Worm (Caenorhabditis elegans) whole organism, mixed stage, embryonic: ENCODE data around the gene mcu-1.

ENCODE experiments used
- M03D4.4 ChIP-seq: sonication (generic microtip); optimal IDR thresholded peaks from 2 replicates; lab custom pipeline; 2017; ENCODE audit warnings: mild to moderate bottlenecking, missing genetic modification characterization, missing compliant biosample characterization
- bed-3 ChIP-seq: fragments of 200-800 bp; sonication (Bioruptor generic); optimal IDR thresholded peaks from 3 replicates; lab custom pipeline; 2018; ENCODE audit warnings: mild to moderate bottlenecking, missing genetic modification characterization, moderate library complexity, missing compliant biosample characterization
- blmp-1 ChIP-seq: fragments of 150-350 bp; optimal IDR thresholded peaks from 2 replicates; lab custom pipeline; 2014; ENCODE audit warnings: missing biosample characterization, missing genetic modification characterization
- ceh-39 ChIP-seq: fragments of 150-350 bp; optimal IDR thresholded peaks from 2 replicates; lab custom pipeline; 2014; ENCODE audit warnings: missing biosample characterization, missing genetic modification characterization
- ceh-43 ChIP-seq: fragments of 200-800 bp; sonication (Bioruptor generic); optimal IDR thresholded peaks from 2 replicates; lab custom pipeline; 2018; ENCODE audit warnings: mild to moderate bottlenecking, missing genetic modification characterization, moderate library complexity, missing compliant biosample characterization
- ceh-83 ChIP-seq: fragments of 200-800 bp; sonication (Bioruptor generic); optimal IDR thresholded peaks from 2 replicates; lab custom pipeline; 2018; ENCODE audit warnings: mild to moderate bottlenecking, missing genetic modification characterization, missing compliant biosample characterization
- ces-1 ChIP-seq: fragments of 150-350 bp; optimal IDR thresholded peaks from 2 replicates; lab custom pipeline; 2014; ENCODE audit warnings: missing biosample characterization, missing genetic modification reagents, missing genetic modification characterization
- cnd-1 ChIP-seq: fragments of 200-800 bp; sonication (Bioruptor generic); optimal IDR thresholded peaks from 2 replicates; lab custom pipeline; 2018; ENCODE audit warnings: mild to moderate bottlenecking, missing genetic modification characterization, missing compliant biosample characterization
- drap-1 ChIP-seq: fragments of 200-800 bp; sonication (Bioruptor generic); optimal IDR thresholded peaks from 3 replicates; lab custom pipeline; 2018; ENCODE audit warnings: mild to moderate bottlenecking, missing genetic modification characterization, missing compliant biosample characterization
- elt-1 ChIP-seq: sonication (generic microtip); optimal IDR thresholded peaks from 2 replicates; lab custom pipeline; 2017; ENCODE audit warnings: missing genetic modification characterization, mild to moderate bottlenecking, missing compliant biosample characterization, antibody characterized with exemption, moderate library complexity, borderline replicate concordance; ENCODE audit not compliant: insufficient read depth
- elt-3 ChIP-seq: fragments of 150-350 bp; optimal IDR thresholded peaks from 2 replicates; lab custom pipeline; 2014; ENCODE audit warnings: missing biosample characterization, missing genetic modification characterization
- flh-1 ChIP-seq: fragments of 200-800 bp; sonication (Bioruptor generic); optimal IDR thresholded peaks from 2 replicates; lab custom pipeline; 2018; ENCODE audit warnings: mild to moderate bottlenecking, missing genetic modification characterization, moderate library complexity, missing compliant biosample characterization
- ham-2 ChIP-seq: fragments of 200-800 bp; sonication (Bioruptor generic); optimal IDR thresholded peaks from 2 replicates; lab custom pipeline; 2018; ENCODE audit warnings: mild to moderate bottlenecking, missing genetic modification characterization, missing compliant biosample characterization
- hlh-1 ChIP-seq: fragments of 150-350 bp; optimal IDR thresholded peaks from 2 replicates; lab custom pipeline; 2014; ENCODE audit warnings: missing biosample characterization, missing genetic modification reagents, missing genetic modification characterization
- lin-13 ChIP-seq: fragments of 150-350 bp; optimal IDR thresholded peaks from 2 replicates; lab custom pipeline; 2014; ENCODE audit warnings: missing biosample characterization, missing genetic modification characterization
- lin-32 ChIP-seq: fragments of 200-800 bp; sonication (Bioruptor generic); optimal IDR thresholded peaks from 2 replicates; lab custom pipeline; 2018; ENCODE audit warnings: mild to moderate bottlenecking, missing genetic modification characterization, missing compliant biosample characterization
- lsy-2 ChIP-seq: fragments of 150-350 bp; optimal IDR thresholded peaks from 2 replicates; lab custom pipeline; 2014; ENCODE audit warnings: missing biosample characterization, missing genetic modification characterization
- mab-5 ChIP-seq: fragments of 150-350 bp; optimal IDR thresholded peaks from 2 replicates; lab custom pipeline; 2014; ENCODE audit warnings: missing biosample characterization, missing genetic modification characterization
- mep-1 ChIP-seq: fragments of 150-350 bp; optimal IDR thresholded peaks from 2 replicates; lab custom pipeline; 2017; ENCODE audit warnings: missing biosample characterization, missing genetic modification reagents, missing genetic modification characterization, inconsistent platforms
- mls-2 ChIP-seq: sonication (generic microtip); optimal IDR thresholded peaks from 2 replicates; lab custom pipeline; 2016; ENCODE audit warnings: mild to moderate bottlenecking, missing genetic modification characterization, moderate library complexity, missing compliant biosample characterization
- nhr-12 ChIP-seq: fragments of 150-350 bp; optimal IDR thresholded peaks from 2 replicates; lab custom pipeline; 2014; ENCODE audit warnings: missing biosample characterization, missing genetic modification characterization
- nhr-2 ChIP-seq: fragments of 150-350 bp; optimal IDR thresholded peaks from 2 replicates; lab custom pipeline; 2014; ENCODE audit warnings: missing biosample characterization, missing genetic modification characterization
- nhr-237 ChIP-seq: fragments of 150-350 bp; optimal IDR thresholded peaks from 2 replicates; lab custom pipeline; 2014; ENCODE audit warnings: missing biosample characterization, missing genetic modification characterization
- nhr-28 ChIP-seq: fragments of 150-350 bp; optimal IDR thresholded peaks from 2 replicates; lab custom pipeline; 2014; ENCODE audit warnings: missing biosample characterization, missing genetic modification characterization
- nhr-76 ChIP-seq: sonication (generic microtip); optimal IDR thresholded peaks from 2 replicates; lab custom pipeline; 2017; ENCODE audit warnings: missing biosample characterization, missing genetic modification characterization
- pha-4 ChIP-seq: fragments of 150-350 bp; optimal IDR thresholded peaks from 2 replicates; lab custom pipeline; 2018; ENCODE audit warnings: missing biosample characterization, missing genetic modification reagents, missing genetic modification characterization
- sem-2 ChIP-seq: fragments of 200-800 bp; sonication (Bioruptor generic); optimal IDR thresholded peaks from 2 replicates; lab custom pipeline; 2018; ENCODE audit warnings: mild to moderate bottlenecking, missing genetic modification characterization, missing compliant biosample characterization
- snpc-4 ChIP-seq: fragments of 150-350 bp; optimal IDR thresholded peaks from 2 replicates; lab custom pipeline; 2014; ENCODE audit warnings: missing biosample characterization, missing genetic modification characterization
- sptf-1 ChIP-seq: sonication (generic microtip); optimal IDR thresholded peaks from 2 replicates; lab custom pipeline; 2017; ENCODE audit warnings: mild to moderate bottlenecking, missing genetic modification characterization, moderate library complexity, missing compliant biosample characterization
- tbx-8 ChIP-seq: fragments of 200-800 bp; sonication (Bioruptor generic); optimal IDR thresholded peaks from 2 replicates; lab custom pipeline; 2018; ENCODE audit warnings: mild to moderate bottlenecking, missing genetic modification characterization, moderate library complexity, missing compliant biosample characterization
- unc-120 ChIP-seq: sonication (generic microtip); optimal IDR thresholded peaks from 2 replicates; lab custom pipeline; 2017; ENCODE audit warnings: missing genetic modification characterization, missing compliant biosample characterization; ENCODE audit not compliant: poor library complexity, severe bottlenecking
- unc-39 ChIP-seq: fragments of 150-350 bp; optimal IDR thresholded peaks from 2 replicates; lab custom pipeline; 2014; ENCODE audit warnings: missing biosample characterization, missing genetic modification characterization
- unc-62 ChIP-seq: fragments of 150-350 bp; optimal IDR thresholded peaks from 2 replicates; lab custom pipeline; 2014; ENCODE audit warnings: missing biosample characterization, missing genetic modification reagents, missing genetic modification characterization
- zip-8 ChIP-seq: fragments of 150-350 bp; optimal IDR thresholded peaks from 2 replicates; lab custom pipeline; 2014; ENCODE audit warnings: missing biosample characterization, missing genetic modification characterization
- ztf-11 ChIP-seq: fragments of 150-350 bp; optimal IDR thresholded peaks from 2 replicates; lab custom pipeline; 2014; ENCODE audit warnings: missing biosample characterization, missing genetic modification characterization

Gene mcu-1

DNA sequence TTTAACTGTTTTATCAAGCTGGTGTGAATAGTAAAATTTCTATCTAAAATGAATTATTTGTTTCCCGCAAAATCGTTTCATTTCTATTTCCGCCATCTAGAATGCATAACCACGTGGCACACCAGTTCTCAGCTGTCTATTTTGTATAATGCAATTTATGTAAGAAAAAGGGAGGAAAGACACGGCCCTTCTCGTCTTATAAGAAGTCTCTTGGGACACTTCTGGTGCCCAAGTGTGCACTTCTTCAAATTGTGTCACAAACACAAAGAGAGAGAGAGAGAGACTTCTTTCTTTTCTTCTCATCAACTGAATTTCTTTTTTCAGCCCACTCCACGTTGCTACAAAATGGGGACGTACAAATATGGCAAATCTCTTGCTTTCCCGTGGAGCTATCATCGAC is 38.2 kb upstream of the mcu-1 start:
- TF ChIP-seq mep-1 (no peak), nhr-76 (tag; lab: Kevin White, UChicago) (no peak), ces-1 (GFP tag; lab: Kevin White, UChicago) (peak; percentile 92), cnd-1 (tag; lab: Kevin White, UChicago) (no peak), lin-32 (GFP tag; lab: Kevin White, UChicago) (peak; percentile 4), mab-5 (tag; lab: Kevin White, UChicago) (no peak), drap-1 (GFP tag; lab: Kevin White, UChicago) (no peak)
- TF ChIP-seq, all 35 proteins: peak for 2

DNA sequence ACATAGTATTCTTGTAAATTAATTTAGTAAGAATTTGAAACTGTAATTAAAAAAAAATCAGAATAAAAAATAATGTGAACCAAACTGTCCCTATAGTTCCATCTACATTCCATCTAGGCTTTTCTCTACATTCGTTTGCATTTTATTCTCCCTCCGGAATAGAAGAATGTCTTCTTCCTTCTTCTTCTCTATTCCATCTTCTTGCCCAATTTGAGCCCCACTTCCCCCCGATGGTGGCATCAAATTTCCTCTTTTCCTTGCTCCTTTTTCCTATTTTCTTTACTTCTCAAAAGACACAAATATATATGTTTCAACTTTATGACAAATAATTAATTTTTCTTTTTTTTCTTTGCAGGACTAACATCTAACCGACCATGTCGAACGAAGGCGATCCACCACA is 36.2 kb upstream of the mcu-1 start, which contains the start of gene unc-44:
Gene unc-44, plus strand, starts transcription at position 356 of the 400 bp plus-strand sequence.
- peak; percentile 55 for TF ChIP-seq ces-1 (GFP tag; lab: Kevin White, UChicago)
- TF ChIP-seq lin-32 (GFP tag; lab: Kevin White, UChicago): no peak

DNA sequence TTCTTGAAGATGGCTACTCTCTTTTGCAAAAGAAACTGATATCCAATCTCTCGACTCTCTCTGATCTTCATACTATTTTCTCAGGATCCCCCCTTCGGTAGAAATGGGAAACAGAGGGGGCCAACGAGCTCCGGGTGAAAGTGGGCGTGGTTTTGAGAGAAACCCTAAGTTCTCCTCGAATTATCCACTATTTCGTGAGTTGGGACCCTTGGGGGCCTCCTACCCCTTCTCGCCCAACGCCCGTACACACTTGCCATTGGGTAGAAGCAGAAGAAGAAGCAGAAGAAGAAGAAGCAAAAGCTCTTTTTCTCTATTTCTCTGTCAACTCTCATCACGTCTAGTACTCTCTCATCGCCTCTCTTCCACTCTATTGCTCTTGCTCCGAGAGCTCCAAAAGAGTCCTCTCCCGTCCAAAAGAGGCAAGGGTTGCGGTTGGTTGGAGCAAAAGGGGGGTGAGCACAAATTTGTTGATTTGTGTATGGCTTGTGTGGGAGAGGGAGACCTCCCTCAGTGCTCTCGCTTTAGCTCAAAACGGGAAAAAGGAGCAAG is 35.0 kb upstream of the mcu-1 start:
- TF ChIP-seq unc-120 (tag; lab: Kevin White, UChicago) (peak; percentile 94), lsy-2 (peak; percentile 41), flh-1 (GFP tag; lab: Kevin White, UChicago) (no peak), ces-1 (GFP tag; lab: Kevin White, UChicago) (peak; percentile 84), ceh-39 (tag; lab: Kevin White, UChicago) (no peak), ceh-43 (GFP tag; lab: Kevin White, UChicago) (no peak), mep-1 (peak; percentile 54), drap-1 (GFP tag; lab: Kevin White, UChicago) (peak; percentile 39), ceh-83 (GFP tag; lab: Kevin White, UChicago) (peak; percentile 35), cnd-1 (tag; lab: Kevin White, UChicago) (no peak), M03D4.4 (tag; lab: Kevin White, UChicago) (peak; percentile 42), hlh-1 (tag; lab: Kevin White, UChicago) (peak; percentile 51), sptf-1 (tag; lab: Kevin White, UChicago) (peak; percentile 60), mls-2 (tag; lab: Kevin White, UChicago) (peak; percentile 36)

DNA sequence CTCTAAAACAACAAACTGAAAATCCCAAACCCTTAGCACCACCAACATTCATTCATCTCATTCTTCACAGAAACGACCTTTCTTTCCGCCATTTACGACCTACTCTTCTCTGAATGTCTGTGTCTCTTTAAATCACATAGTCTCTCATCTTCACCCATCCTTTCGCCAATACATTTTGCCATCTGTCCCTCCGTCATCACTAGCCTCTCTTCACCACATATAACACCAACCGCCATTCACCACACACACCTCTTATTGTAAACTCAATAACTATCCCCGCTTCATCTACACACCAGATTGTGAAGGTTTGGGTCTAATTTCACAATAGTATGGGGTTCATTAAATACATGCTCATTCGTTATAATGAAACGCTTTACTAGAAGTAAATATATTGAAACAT is 31.5 kb upstream of the mcu-1 start:
- TF ChIP-seq nhr-12 (tag; lab: Kevin White, UChicago): no peak
- no peak for TF ChIP-seq nhr-237 (tag; lab: Kevin White, UChicago)
- peak; percentile 88 for TF ChIP-seq cnd-1 (tag; lab: Kevin White, UChicago)
- TF ChIP-seq hlh-1 (tag; lab: Kevin White, UChicago): peak; percentile 65
- peak; percentile 48 for TF ChIP-seq ztf-11 (tag; lab: Kevin White, UChicago)
- no peak for TF ChIP-seq ceh-39 (tag; lab: Kevin White, UChicago)
- peak; percentile 80 for TF ChIP-seq ces-1 (GFP tag; lab: Kevin White, UChicago)
- peak; percentile 18 for TF ChIP-seq mep-1
- peak; percentile 13 for TF ChIP-seq unc-62 (GFP tag; lab: Kevin White, UChicago)
- no peak for TF ChIP-seq nhr-28 (tag; lab: Kevin White, UChicago)
- TF ChIP-seq lin-32 (GFP tag; lab: Kevin White, UChicago): peak; percentile 25
- TF ChIP-seq unc-39 (tag; lab: Kevin White, UChicago): peak; percentile 23
- no peak for TF ChIP-seq lin-13 (tag; lab: Kevin White, UChicago)
- TF ChIP-seq tbx-8 (GFP tag; lab: Kevin White, UChicago): no peak
- TF ChIP-seq ceh-83 (GFP tag; lab: Kevin White, UChicago): no peak

DNA sequence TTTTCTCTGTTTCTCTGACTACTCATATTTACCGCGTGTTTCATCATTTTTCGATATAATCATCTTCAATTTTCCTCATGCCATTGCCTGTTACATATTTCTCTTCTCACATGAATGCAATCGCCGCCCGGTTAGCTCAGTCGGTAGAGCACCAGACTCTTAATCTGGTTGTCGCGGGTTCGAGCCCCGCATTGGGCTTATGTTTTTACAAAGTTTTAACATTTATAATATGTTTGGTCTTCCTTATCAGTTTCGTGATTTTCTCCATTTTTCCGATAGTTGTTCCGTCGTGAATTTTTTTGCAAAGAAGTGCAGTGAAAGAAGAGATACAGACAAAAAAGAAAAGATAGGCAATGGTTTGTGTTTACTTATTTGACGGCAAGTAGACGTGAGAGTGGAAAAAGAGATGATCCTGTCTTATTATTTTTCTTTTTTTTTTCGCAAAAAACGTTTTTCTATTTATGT is 28.0 kb upstream of the mcu-1 start:
- TF ChIP-seq drap-1 (GFP tag; lab: Kevin White, UChicago) (peak; percentile 92), zip-8 (tag; lab: Kevin White, UChicago) (no peak), elt-1 (no peak), ces-1 (GFP tag; lab: Kevin White, UChicago) (peak; percentile 63), sptf-1 (tag; lab: Kevin White, UChicago) (peak; percentile 92), nhr-12 (tag; lab: Kevin White, UChicago) (no peak), lin-32 (GFP tag; lab: Kevin White, UChicago) (peak; percentile 76), M03D4.4 (tag; lab: Kevin White, UChicago) (peak; percentile 89), elt-3 (tag; lab: Kevin White, UChicago) (no peak), snpc-4 (tag; lab: Kevin White, UChicago) (no peak), blmp-1 (tag; lab: Kevin White, UChicago) (no peak), mls-2 (tag; lab: Kevin White, UChicago) (peak; percentile 86), pha-4 (tag; lab: Kevin White, UChicago) (peak; percentile 69), nhr-76 (tag; lab: Kevin White, UChicago) (no peak), cnd-1 (tag; lab: Kevin White, UChicago) (peak; percentile 92), unc-39 (tag; lab: Kevin White, UChicago) (peak; percentile 24), mab-5 (tag; lab: Kevin White, UChicago) (no peak), unc-62 (GFP tag; lab: Kevin White, UChicago) (peak; percentile 39), lsy-2 (peak; percentile 19), ceh-43 (GFP tag; lab: Kevin White, UChicago) (peak; percentile 67), nhr-237 (tag; lab: Kevin White, UChicago) (no peak), mep-1 (peak; percentile 79), lin-13 (tag; lab: Kevin White, UChicago) (no peak), bed-3 (GFP tag; lab: Kevin White, UChicago) (peak; percentile 67), ceh-39 (tag; lab: Kevin White, UChicago) (peak; percentile 9), nhr-28 (tag; lab: Kevin White, UChicago) (peak; percentile 57), nhr-2 (no peak), ham-2 (GFP tag; lab: Kevin White, UChicago) (peak; percentile 85), unc-120 (tag; lab: Kevin White, UChicago) (peak; percentile 97), sem-2 (peak; percentile 79), hlh-1 (tag; lab: Kevin White, UChicago) (peak; percentile 39), flh-1 (GFP tag; lab: Kevin White, UChicago) (peak; percentile 61)
